Worm (Caenorhabditis elegans): ENCODE data around the gene F11G11.13.

- TF ChIP-seq dao-5 (tag; optimal IDR thresholded peaks at IDR 0.05) (no peak), him-1 (tag; optimal IDR thresholded peaks at IDR 0.05) (no peak)
Measured at ce11 chrII:4827734-4828609, 48.0 kb downstream of the F11G11.13 start, which contains the start of the genes fbxb-88 and tbck-1.

All from whole organism, L4/young adult.